Worm (Caenorhabditis elegans): ENCODE measurements around the gene M199.2.

- no peak for TF ChIP-seq him-1 (tag; optimal IDR thresholded peaks at IDR 0.05)
- no peak for TF ChIP-seq dao-5 (tag; optimal IDR thresholded peaks at IDR 0.05)
- TF ChIP-seq W03F9.2 (tag; optimal IDR thresholded peaks at IDR 0.05), result no peak
These were observed 38.5 kb downstream of the M199.2 start, which contains the start of gene str-78 for ce11 chrIV:15147104-15147503.

All from whole organism, L4/young adult.